Worm (Caenorhabditis elegans): ENCODE data around the gene col-128.

The col-128 gene

ce11 chrIV:11571374-11571839 lies 19.6 kb upstream of the col-128 start:
- TF ChIP-seq W03F9.2 (tag; optimal IDR thresholded peaks at IDR 0.05): no peak
- no peak for TF ChIP-seq dao-5 (tag; optimal IDR thresholded peaks at IDR 0.05)
- TF ChIP-seq him-1 (tag; optimal IDR thresholded peaks at IDR 0.05): no peak

DNA sequence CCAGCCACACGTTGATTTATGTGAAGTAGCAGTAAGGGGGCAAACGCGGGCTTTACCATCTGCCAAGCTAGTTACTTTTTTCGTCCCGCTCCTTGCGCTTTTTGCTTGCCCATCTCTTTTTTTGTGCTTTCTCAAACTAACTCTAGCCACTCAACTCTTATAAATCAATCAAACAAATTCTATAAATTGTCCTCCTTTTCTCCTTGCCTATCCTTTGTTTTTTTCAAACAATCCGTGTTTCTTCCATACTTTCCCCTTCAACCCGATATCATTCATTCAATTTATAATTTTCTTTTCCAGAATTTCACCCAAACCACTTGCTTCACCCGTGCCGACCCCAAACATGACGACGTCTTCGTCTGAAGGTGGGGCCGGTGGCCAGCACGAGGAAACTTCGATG lies 18.4 kb upstream of the col-128 start, which contains the start of gene srgp-1:
Gene srgp-1, plus strand, starts transcription at position 301 of the 400 bp plus-strand sequence.
- TF ChIP-seq W03F9.2 (tag; optimal IDR thresholded peaks at IDR 0.05): no peak
- TF ChIP-seq him-1 (tag; optimal IDR thresholded peaks at IDR 0.05): no peak
- TF ChIP-seq dao-5 (tag; optimal IDR thresholded peaks at IDR 0.05): no peak

ce11 chrIV:11569795-11570194 lies 18.0 kb upstream of the col-128 start:
- TF ChIP-seq W03F9.2 (tag; optimal IDR thresholded peaks at IDR 0.05) (no peak), dao-5 (tag; optimal IDR thresholded peaks at IDR 0.05) (no peak), him-1 (tag; optimal IDR thresholded peaks at IDR 0.05) (no peak)

DNA sequence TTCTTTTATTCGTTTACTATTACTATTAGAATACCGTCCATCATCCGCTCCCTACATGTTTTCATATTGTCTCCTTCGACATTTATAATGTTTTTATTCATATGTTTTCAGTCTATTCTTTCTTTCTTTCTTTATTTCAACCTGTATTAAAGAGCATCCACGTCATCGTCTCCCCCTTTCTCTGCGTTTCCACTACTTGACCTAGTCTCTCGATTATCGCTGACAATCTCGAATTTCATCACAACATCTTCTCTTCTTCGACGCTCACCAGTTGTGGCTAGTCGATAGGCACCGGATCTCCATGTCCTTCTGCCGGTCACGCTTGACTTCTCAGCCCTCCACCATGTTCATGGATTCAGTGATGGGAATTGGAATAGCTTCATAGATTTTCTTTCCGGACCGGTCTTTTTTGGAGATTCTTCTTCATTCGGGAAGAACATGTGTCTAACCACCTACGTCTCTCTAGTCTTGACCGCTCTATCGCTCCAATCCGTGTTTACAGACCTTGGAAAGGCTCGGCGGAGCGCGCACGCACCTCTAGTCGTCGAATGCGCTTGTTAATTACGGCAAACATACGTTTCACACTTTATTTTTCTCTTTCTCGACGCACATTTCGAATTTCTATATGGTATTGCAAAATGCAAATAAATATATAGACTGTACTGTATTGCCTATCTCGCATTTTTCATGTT lies 16.6 kb upstream of the col-128 start:
- no peak for TF ChIP-seq dao-5 (tag; optimal IDR thresholded peaks at IDR 0.05)
- no peak for TF ChIP-seq him-1 (tag; optimal IDR thresholded peaks at IDR 0.05)
- TF ChIP-seq W03F9.2 (tag; optimal IDR thresholded peaks at IDR 0.05): no peak

- peak; percentile 83 for TF ChIP-seq W03F9.2 (tag; optimal IDR thresholded peaks at IDR 0.05)
- no peak for TF ChIP-seq dao-5 (tag; optimal IDR thresholded peaks at IDR 0.05)
- TF ChIP-seq him-1 (tag; optimal IDR thresholded peaks at IDR 0.05): peak; percentile 65
These were observed 14.4 kb upstream of the col-128 start, which contains the start of gene sec-24.1 for ce11 chrIV:11566146-11566545. TSS of gene sec-24.1 (minus strand) at chrIV:11566194.

ce11 chrIV:11565022-11565421 lies 13.3 kb upstream of the col-128 start:
- TF ChIP-seq him-1 (tag; optimal IDR thresholded peaks at IDR 0.05): no peak
- no peak for TF ChIP-seq W03F9.2 (tag; optimal IDR thresholded peaks at IDR 0.05)
- TF ChIP-seq dao-5 (tag; optimal IDR thresholded peaks at IDR 0.05): no peak

DNA sequence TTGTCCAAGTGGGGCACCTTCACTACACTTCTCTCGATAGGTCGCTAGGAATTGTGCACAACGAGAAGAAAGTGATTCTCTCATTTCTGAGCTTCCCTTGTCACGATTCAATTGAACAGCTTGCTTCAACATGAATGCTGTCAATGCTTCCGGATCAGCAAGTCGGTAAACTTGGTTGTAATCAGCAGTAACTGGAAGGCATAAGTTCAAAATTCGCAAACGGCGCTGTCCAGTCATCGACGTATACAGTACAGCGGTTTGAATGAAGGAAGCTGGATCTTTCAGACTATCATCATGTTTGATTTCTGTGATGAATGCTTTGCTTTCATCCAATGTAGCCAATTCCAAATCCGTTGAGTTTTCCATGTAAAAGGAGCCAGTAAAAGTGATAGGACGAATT lies 11.3 kb upstream of the col-128 start:
- TF ChIP-seq W03F9.2 (tag; optimal IDR thresholded peaks at IDR 0.05) (no peak), him-1 (tag; optimal IDR thresholded peaks at IDR 0.05) (no peak), dao-5 (tag; optimal IDR thresholded peaks at IDR 0.05) (no peak)

DNA sequence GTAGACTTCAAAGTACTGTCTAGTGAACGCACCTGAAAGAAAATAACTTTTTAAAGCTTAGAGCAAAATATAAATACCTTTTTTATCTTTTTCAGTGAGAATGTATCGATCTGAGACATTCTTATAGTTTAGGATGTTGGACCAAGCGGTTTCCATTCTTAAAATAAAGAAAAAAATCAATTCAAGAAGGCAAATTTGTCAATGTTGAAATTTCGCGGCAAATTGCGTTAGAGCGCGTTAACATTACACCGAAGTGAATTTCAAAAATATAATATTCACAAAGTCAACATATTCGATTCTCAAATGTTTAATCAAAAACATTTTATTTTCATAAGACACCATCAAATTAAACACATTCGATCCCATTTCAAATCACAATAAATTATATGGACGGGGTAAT lies 9.9 kb upstream of the col-128 start, which contains the start of gene F12F6.7:
Gene F12F6.7, minus strand, starts transcription at position 157 of the 400 bp plus-strand sequence.
- TF ChIP-seq W03F9.2 (tag; optimal IDR thresholded peaks at IDR 0.05) (no peak), dao-5 (tag; optimal IDR thresholded peaks at IDR 0.05) (no peak), him-1 (tag; optimal IDR thresholded peaks at IDR 0.05) (no peak)

- TF ChIP-seq him-1 (tag; optimal IDR thresholded peaks at IDR 0.05) (peak; percentile 65), dao-5 (tag; optimal IDR thresholded peaks at IDR 0.05) (peak; percentile 63), W03F9.2 (tag; optimal IDR thresholded peaks at IDR 0.05) (peak; percentile 69)
These were observed 2.1 kb downstream of the col-128 start for ce11 chrIV:11549694-11550093.

- TF ChIP-seq W03F9.2 (tag; optimal IDR thresholded peaks at IDR 0.05): no peak
- TF ChIP-seq dao-5 (tag; optimal IDR thresholded peaks at IDR 0.05): no peak
- TF ChIP-seq him-1 (tag; optimal IDR thresholded peaks at IDR 0.05): no peak
These were observed 3.1 kb downstream of the col-128 start, which contains the start of gene M04B2.7 for ce11 chrIV:11548671-11549070. TSS of gene M04B2.7 (minus strand) at chrIV:11548771.

ce11 chrIV:11527752-11528151 lies 24.0 kb downstream of the col-128 start, which contains the start of gene M04B2.2:
TSS of gene M04B2.2 (plus strand) at chrIV:11528052.
- TF ChIP-seq dao-5 (tag; optimal IDR thresholded peaks at IDR 0.05) (peak; percentile 2), W03F9.2 (tag; optimal IDR thresholded peaks at IDR 0.05) (no peak), him-1 (tag; optimal IDR thresholded peaks at IDR 0.05) (no peak)

DNA sequence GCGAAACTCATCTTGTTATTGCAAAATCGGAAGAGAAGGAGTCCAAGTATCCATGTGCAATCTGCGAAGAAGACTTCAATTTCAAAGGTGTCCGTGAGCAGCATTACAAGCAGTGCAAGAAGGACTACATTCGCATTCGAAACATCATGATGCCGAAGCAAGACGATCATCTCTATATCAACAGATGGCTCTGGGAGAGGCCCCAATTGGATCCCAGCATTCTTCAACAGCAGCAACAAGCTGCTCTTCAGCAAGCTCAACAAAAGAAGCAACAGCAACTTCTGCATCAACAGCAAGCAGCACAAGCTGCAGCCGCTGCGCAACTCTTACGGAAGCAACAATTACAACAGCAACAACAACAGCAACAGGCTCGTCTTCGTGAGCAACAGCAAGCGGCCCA lies 25.6 kb downstream of the col-128 start:
- no peak for TF ChIP-seq W03F9.2 (tag; optimal IDR thresholded peaks at IDR 0.05)
- TF ChIP-seq him-1 (tag; optimal IDR thresholded peaks at IDR 0.05): no peak
- no peak for TF ChIP-seq dao-5 (tag; optimal IDR thresholded peaks at IDR 0.05)

- no peak for TF ChIP-seq dao-5 (tag; optimal IDR thresholded peaks at IDR 0.05)
- peak; percentile 24 for TF ChIP-seq W03F9.2 (tag; optimal IDR thresholded peaks at IDR 0.05)
- TF ChIP-seq him-1 (tag; optimal IDR thresholded peaks at IDR 0.05): peak; percentile 50
These were observed 27.5 kb downstream of the col-128 start, which contains the start of gene mep-1 for ce11 chrIV:11524241-11524692. TSS of gene mep-1 (plus strand) at chrIV:11524642.

ce11 chrIV:11523685-11524084 lies 28.1 kb downstream of the col-128 start:
- TF ChIP-seq W03F9.2 (tag; optimal IDR thresholded peaks at IDR 0.05): no peak
- no peak for TF ChIP-seq dao-5 (tag; optimal IDR thresholded peaks at IDR 0.05)
- TF ChIP-seq him-1 (tag; optimal IDR thresholded peaks at IDR 0.05): no peak

Data from whole organism, L4/young adult.